Fruit fly (Drosophila melanogaster) whole organism, embryonic: Measurements from ENCODE around the gene Atg12.
A peak's percentile ranks its signal among the peaks of the same experiment; 100 is the strongest.

Experiments used
- CG10565 ChIP-seq: fragments of 200-800 bp; sonication (Bioruptor generic); optimal IDR thresholded peaks from 3 replicates; lab custom pipeline; 2016; ENCODE audit warnings: missing biosample characterization, mild to moderate bottlenecking, missing genetic modification characterization
- CG10959 ChIP-seq: fragments of 200-800 bp; sonication (Bioruptor generic); IDR thresholded peaks from 2 replicates; pipeline ENCODE4 v1.3.6; 2022; ENCODE audit warnings: missing biosample characterization, missing genetic modification characterization
- CG11398 ChIP-seq: fragments of 200-800 bp; sonication (Bioruptor generic); optimal IDR thresholded peaks from 2 replicates; lab custom pipeline; 2016; ENCODE audit warnings: missing biosample characterization, missing genetic modification characterization
- CG12769 ChIP-seq: fragments of 200-800 bp; sonication (Bioruptor generic); optimal IDR thresholded peaks from 2 replicates; lab custom pipeline; 2019; ENCODE audit warnings: missing biosample characterization, mild to moderate bottlenecking, missing genetic modification characterization, moderate library complexity
- CG13123 ChIP-seq: fragments of 200-800 bp; sonication (Bioruptor generic); optimal IDR thresholded peaks from 2 replicates; lab custom pipeline; 2016; ENCODE audit warnings: missing biosample characterization, missing genetic modification characterization
- CG13894 ChIP-seq: fragments of 200-800 bp; sonication (Bioruptor generic); optimal IDR thresholded peaks from 3 replicates; lab custom pipeline; 2018; ENCODE audit warnings: missing biosample characterization, mild to moderate bottlenecking, missing genetic modification characterization, moderate library complexity
- CG15514 ChIP-seq: fragments of 200-800 bp; sonication (Bioruptor generic); optimal IDR thresholded peaks from 3 replicates; lab custom pipeline; 2017; ENCODE audit warnings: missing biosample characterization, missing genetic modification characterization, mild to moderate bottlenecking, moderate library complexity, missing genetic modification reagents
- CG2120 ChIP-seq: fragments of 200-800 bp; sonication (Bioruptor generic); optimal IDR thresholded peaks from 3 replicates; lab custom pipeline; 2016; ENCODE audit warnings: missing biosample characterization, missing genetic modification characterization
- CG3407 ChIP-seq: fragments of 200-800 bp; sonication (Bioruptor generic); optimal IDR thresholded peaks from 2 replicates; lab custom pipeline; 2018; ENCODE audit warnings: missing biosample characterization, mild to moderate bottlenecking, missing genetic modification characterization
- CG3995 ChIP-seq: fragments of 200-800 bp; sonication (Bioruptor generic); optimal IDR thresholded peaks from 3 replicates; lab custom pipeline; 2016; ENCODE audit warnings: missing biosample characterization, missing genetic modification characterization
- CG43689 ChIP-seq: fragments of 200-800 bp; sonication (Bioruptor generic); IDR thresholded peaks from 2 replicates; pipeline ENCODE4 v1.3.6; 2022; ENCODE audit warnings: missing biosample characterization, missing genetic modification characterization
- CG4820 ChIP-seq: fragments of 200-800 bp; sonication (Bioruptor generic); optimal IDR thresholded peaks from 3 replicates; lab custom pipeline; 2016; ENCODE audit warnings: missing biosample characterization, missing genetic modification characterization
- CG6683 ChIP-seq: fragments of 200-800 bp; sonication (Bioruptor generic); optimal IDR thresholded peaks from 2 replicates; lab custom pipeline; 2017; ENCODE audit warnings: missing biosample characterization, mild to moderate bottlenecking, missing genetic modification characterization, missing genetic modification reagents
- CG7928 ChIP-seq: fragments of 200-800 bp; sonication (Bioruptor generic); optimal IDR thresholded peaks from 2 replicates; lab custom pipeline; 2017; ENCODE audit warnings: missing biosample characterization, mild to moderate bottlenecking, missing genetic modification characterization
- CG8089 ChIP-seq: fragments of 200-800 bp; sonication (Bioruptor generic); optimal IDR thresholded peaks from 3 replicates; lab custom pipeline; 2016; ENCODE audit warnings: missing biosample characterization, missing genetic modification characterization
- CG9797 ChIP-seq: fragments of 200-800 bp; sonication (Bioruptor generic); optimal IDR thresholded peaks from 3 replicates; lab custom pipeline; 2018; ENCODE audit warnings: missing biosample characterization, mild to moderate bottlenecking, missing genetic modification characterization
- D ChIP-seq, 2 experiments: fragments of 200-800 bp in 1 of 2; fragments of >200 bp in 1 of 2; sonication (Bioruptor generic) in 1 of 2; optimal IDR thresholded peaks; 2 replicates in 1 of 2; 3 replicates in 1 of 2; lab custom pipeline; 2017; ENCODE audit warnings: mild to moderate bottlenecking in 1 of 2, missing biosample characterization in 1 of 2, missing genetic modification characterization in 1 of 2, missing genetic modification reagents in 1 of 2
- Dfd ChIP-seq, 2 experiments: fragments of >200 bp; optimal IDR thresholded peaks; 2 replicates each; lab custom pipeline; 2017; ENCODE audit warnings: missing biosample characterization in 2 of 2, missing genetic modification characterization in 2 of 2
- Dip3 ChIP-seq: fragments of 200-800 bp; sonication (Bioruptor generic); optimal IDR thresholded peaks from 3 replicates; lab custom pipeline; 2016; ENCODE audit warnings: missing biosample characterization, missing genetic modification characterization
- Ets65A ChIP-seq: fragments of 200-800 bp; sonication (Bioruptor generic); peaks from one replicate; lab custom pipeline; 2016; ENCODE audit warnings: missing biosample characterization, missing genetic modification characterization
- H2.0 ChIP-seq: fragments of 200-800 bp; sonication (Bioruptor generic); IDR thresholded peaks from 2 replicates; pipeline ENCODE4 v1.3.6; 2022; ENCODE audit warnings: missing biosample characterization, missing genetic modification characterization
- Hr39 ChIP-seq: fragments of >200 bp; optimal IDR thresholded peaks from 2 replicates; lab custom pipeline; 2017
- Hr51 ChIP-seq, 2 experiments: fragments of 200-800 bp; sonication (Bioruptor generic); optimal IDR thresholded peaks; 2 replicates in 1 of 2; 3 replicates in 1 of 2; lab custom pipeline; 2016 to 2018; ENCODE audit warnings: missing biosample characterization in 2 of 2, missing genetic modification characterization in 2 of 2, mild to moderate bottlenecking in 1 of 2, moderate library complexity in 1 of 2
- Lhr ChIP-seq: fragments of 200-800 bp; sonication (Bioruptor generic); optimal IDR thresholded peaks from 3 replicates; lab custom pipeline; 2017; ENCODE audit warnings: mild to moderate bottlenecking, missing biosample characterization, missing genetic modification reagents, missing genetic modification characterization
- Lpt ChIP-seq: fragments of >200 bp; optimal IDR thresholded peaks from 2 replicates; lab custom pipeline; 2018; ENCODE audit warnings: missing biosample characterization, missing genetic modification characterization
- Med ChIP-seq: fragments of 200-800 bp; sonication (Bioruptor generic); peaks from one replicate; lab custom pipeline; 2016; ENCODE audit warnings: missing biosample characterization, missing genetic modification characterization, mild to moderate bottlenecking, inconsistent platforms, moderate library complexity
- NC2β ChIP-seq: fragments of 200-800 bp; sonication (Bioruptor generic); optimal IDR thresholded peaks from 2 replicates; lab custom pipeline; 2016; ENCODE audit warnings: missing biosample characterization, missing genetic modification characterization
- Rfx ChIP-seq: fragments of 200-800 bp; sonication (Bioruptor generic); IDR thresholded peaks from 2 replicates; pipeline ENCODE4 v1.3.6; 2022; ENCODE audit warnings: missing biosample characterization, missing genetic modification characterization
- Xbp1 ChIP-seq: fragments of 200-800 bp; sonication (Bioruptor generic); optimal IDR thresholded peaks from 3 replicates; lab custom pipeline; 2016; ENCODE audit warnings: missing biosample characterization, mild to moderate bottlenecking, missing genetic modification characterization
- ab ChIP-seq: fragments of 200-800 bp; sonication (Bioruptor generic); optimal IDR thresholded peaks from 2 replicates; lab custom pipeline; 2016; ENCODE audit warnings: missing biosample characterization, missing genetic modification characterization
- abd-A ChIP-seq: fragments of 200-800 bp; sonication (Bioruptor generic); optimal IDR thresholded peaks from 3 replicates; lab custom pipeline; 2019; ENCODE audit warnings: missing biosample characterization, mild to moderate bottlenecking, missing genetic modification characterization, moderate library complexity
- bsh ChIP-seq, 2 experiments: fragments of 200-800 bp; sonication (Bioruptor generic); optimal IDR thresholded peaks; 2 replicates each; lab custom pipeline; 2017 to 2018; ENCODE audit warnings: mild to moderate bottlenecking in 2 of 2, missing biosample characterization in 2 of 2, missing genetic modification characterization in 2 of 2, moderate library complexity in 1 of 2
- chinmo ChIP-seq: fragments of 200-800 bp; sonication (Bioruptor generic); IDR thresholded peaks from 4 replicates; pipeline ENCODE4 v1.3.6; 2022; ENCODE audit warnings: missing biosample characterization, missing genetic modification characterization; ENCODE audit not compliant: partially characterized antibody
- crol ChIP-seq: fragments of 200-800 bp; sonication (Bioruptor generic); IDR thresholded peaks from 2 replicates; pipeline ENCODE4 v1.3.6; 2022; ENCODE audit warnings: missing biosample characterization, missing genetic modification characterization
- cwo ChIP-seq: fragments of 200-800 bp; sonication (Bioruptor generic); optimal IDR thresholded peaks from 3 replicates; lab custom pipeline; 2017; ENCODE audit warnings: missing biosample characterization, missing genetic modification characterization, mild to moderate bottlenecking, moderate library complexity, missing genetic modification reagents
- dimm ChIP-seq: fragments of 200-800 bp; sonication (Bioruptor generic); IDR thresholded peaks from 2 replicates; pipeline ENCODE4 v1.3.6; 2022; ENCODE audit warnings: missing biosample characterization, missing genetic modification characterization
- eyg ChIP-seq: fragments of 200-800 bp; sonication (Bioruptor generic); optimal IDR thresholded peaks from 3 replicates; lab custom pipeline; 2016; ENCODE audit warnings: missing biosample characterization, missing genetic modification characterization
- jigr1 ChIP-seq: fragments of 200-800 bp; sonication (Bioruptor generic); IDR thresholded peaks from 3 replicates; pipeline ENCODE4 v1.3.6; 2022; ENCODE audit warnings: missing biosample characterization, missing genetic modification characterization
- kni ChIP-seq: fragments of 200-800 bp; sonication (Bioruptor generic); optimal IDR thresholded peaks from 3 replicates; lab custom pipeline; 2017; ENCODE audit warnings: mild to moderate bottlenecking, missing biosample characterization, missing genetic modification reagents, missing genetic modification characterization
- nom ChIP-seq: fragments of 200-800 bp; sonication (Bioruptor generic); optimal IDR thresholded peaks from 2 replicates; lab custom pipeline; 2017; ENCODE audit warnings: missing biosample characterization, missing genetic modification characterization, mild to moderate bottlenecking, moderate library complexity, missing genetic modification reagents
- odd ChIP-seq: fragments of 200-800 bp; sonication (Bioruptor generic); optimal IDR thresholded peaks from 2 replicates; lab custom pipeline; 2017; ENCODE audit warnings: missing biosample characterization, mild to moderate bottlenecking, missing genetic modification characterization
- onecut ChIP-seq: fragments of 200-800 bp; sonication (Bioruptor generic); IDR thresholded peaks from 2 replicates; pipeline ENCODE4 v1.3.6; 2022; ENCODE audit warnings: missing biosample characterization, missing genetic modification characterization
- peb ChIP-seq: fragments of 200-800 bp; sonication (Bioruptor generic); IDR thresholded peaks from 2 replicates; pipeline ENCODE4 v1.3.6; 2022; ENCODE audit warnings: missing biosample characterization, missing genetic modification characterization
- pho ChIP-seq: fragments of 200-800 bp; sonication (Bioruptor generic); optimal IDR thresholded peaks from 2 replicates; lab custom pipeline; 2016; ENCODE audit warnings: missing biosample characterization, missing genetic modification characterization
- phol ChIP-seq: fragments of 200-800 bp; sonication (Bioruptor generic); optimal IDR thresholded peaks from 3 replicates; lab custom pipeline; 2018; ENCODE audit warnings: missing biosample characterization, mild to moderate bottlenecking, missing genetic modification characterization, moderate library complexity
- prd ChIP-seq, 3 experiments: fragments of >200 bp in 2 of 3; fragments of 200-800 bp in 1 of 3; sonication (Bioruptor generic) in 1 of 3; optimal IDR thresholded peaks in 2 of 3; IDR thresholded peaks in 1 of 3; 2 replicates in 2 of 3; 3 replicates in 1 of 3; pipeline versions ENCODE4 v1.3.6 to Lab custom; 2017 to 2022; ENCODE audit warnings: missing biosample characterization in 1 of 3, missing genetic modification characterization in 1 of 3

Atg12 gene

DNA sequence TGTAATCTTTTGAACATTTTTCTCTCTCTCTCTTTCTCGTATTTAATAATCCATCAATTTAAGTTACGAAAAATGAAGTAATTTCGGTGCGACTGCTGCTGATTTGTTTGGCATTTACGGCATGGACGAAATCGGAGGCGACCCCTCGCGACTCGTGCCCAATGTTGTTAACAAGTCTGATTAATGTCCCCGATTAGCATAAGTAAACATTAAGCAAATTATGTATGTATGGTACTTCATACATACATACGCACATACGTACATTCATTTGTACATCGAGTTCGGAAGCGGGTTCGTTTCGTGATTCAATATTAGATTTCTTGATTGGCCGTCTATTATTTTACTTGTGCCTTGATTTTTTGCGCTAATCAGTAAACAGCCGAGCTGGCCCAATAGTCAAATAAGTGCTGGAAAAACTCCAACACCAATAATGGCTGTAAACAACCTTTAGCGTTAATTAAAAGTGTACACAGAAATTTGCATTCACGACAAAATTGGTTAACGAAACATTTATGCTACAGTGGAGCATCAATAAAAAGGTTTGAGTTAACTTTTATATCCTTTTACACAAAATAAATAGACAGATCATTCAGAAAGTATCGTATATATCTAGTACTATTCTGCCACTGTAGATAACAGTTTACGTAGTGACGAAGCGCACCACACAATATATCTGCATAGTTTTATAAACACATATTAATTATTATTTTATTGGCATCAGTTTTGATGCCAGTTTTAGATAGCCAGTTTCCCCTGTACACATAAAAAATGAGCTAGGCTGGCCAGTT, 45.7 kb upstream of the Atg12 start (continued):
- TF ChIP-seq nom: no peak
- TF ChIP-seq Xbp1 (GFP tag; lab: Kevin White, UChicago): peak; percentile 66
- no peak for TF ChIP-seq Lhr (GFP tag; lab: Kevin White, UChicago)
- TF ChIP-seq CG3407 (GFP tag; lab: Kevin White, UChicago): peak; percentile 1
- TF ChIP-seq phol (tag; lab: Kevin White, UChicago): peak; percentile 53
- peak; percentile 15 for TF ChIP-seq CG11398 (GFP tag; lab: Kevin White, UChicago)
- peak; percentile 15 for TF ChIP-seq eyg (GFP tag; lab: Kevin White, UChicago)
- TF ChIP-seq Hr51 (GFP tag; optimal IDR thresholded peaks at IDR 0.05; lab: Kevin White, UChicago): peak in 1 of 2 experiments; percentile 83
- TF ChIP-seq bsh (GFP tag; optimal IDR thresholded peaks at IDR 0.05; lab: Kevin White, UChicago): no peak
- peak; percentile 8 for TF ChIP-seq ab (GFP tag; lab: Kevin White, UChicago)
- no peak for TF ChIP-seq CG9797 (GFP tag; lab: Kevin White, UChicago)
- TF ChIP-seq dimm (GFP tag; lab: Robert Waterston, UW): no peak; the same call in 1 of the 2 replicates
- peak; percentile 44; the same call in 1 of the 2 replicates for TF ChIP-seq H2.0
- TF ChIP-seq Dip3 (GFP tag; lab: Kevin White, UChicago): peak; percentile 54
- no peak; the same call in 1 of the 2 replicates for TF ChIP-seq peb (GFP tag; lab: Robert Waterston, UW)
- TF ChIP-seq CG6683 (GFP tag; lab: Kevin White, UChicago): peak; percentile 18
- TF ChIP-seq CG4820 (GFP tag; lab: Kevin White, UChicago): peak; percentile 2
- no peak for TF ChIP-seq Dfd (GFP tag; optimal IDR thresholded peaks at IDR 0.05; lab: Kevin White, UChicago)
- TF ChIP-seq onecut (GFP tag; lab: Robert Waterston, UW): 0 out of 2 replicates have a peak, but pooled peaks have one; percentile 16
- TF ChIP-seq Lpt (GFP tag; lab: Kevin White, UChicago): no peak
- no peak for TF ChIP-seq CG13123 (GFP tag; lab: Kevin White, UChicago)
- TF ChIP-seq prd (optimal IDR thresholded peaks at IDR 0.05; lab: Kevin White, UChicago): no peak
- TF ChIP-seq prd (GFP tag; IDR thresholded peaks at IDR 0.05; lab: Robert Waterston, UW): peak; percentile 76
- TF ChIP-seq CG8089 (GFP tag; lab: Kevin White, UChicago): no peak
- TF ChIP-seq CG43689 (GFP tag; lab: Robert Waterston, UW): peak; percentile 46; the same call in 1 of the 2 replicates
- TF ChIP-seq, all 482 proteins: peak for 249

DNA sequence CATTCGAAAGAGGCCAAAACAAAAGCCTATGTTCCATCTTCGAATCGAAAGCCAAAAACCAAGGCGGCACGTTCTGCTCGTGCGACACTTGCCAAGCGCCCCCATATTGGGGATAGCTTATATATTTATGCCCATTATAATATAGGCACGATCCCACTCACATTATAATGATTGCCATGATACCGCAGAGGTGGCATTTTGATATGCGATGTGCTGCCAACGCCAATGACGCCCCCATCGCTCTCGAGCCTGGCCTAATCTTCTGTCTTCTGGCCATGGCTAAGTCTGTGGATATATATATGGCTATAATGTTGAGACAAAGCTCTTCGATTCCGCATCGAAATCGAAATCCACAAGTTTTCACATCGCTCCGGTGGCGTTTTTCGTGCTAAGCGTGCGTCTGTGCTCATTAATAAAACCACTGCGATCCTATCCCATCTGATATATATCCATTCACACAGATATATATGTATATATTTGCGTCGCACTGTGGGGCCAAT, 43.9 kb upstream of the Atg12 start:
- TF ChIP-seq CG13894 (tag; lab: Kevin White, UChicago) (peak; percentile 96), CG15514 (GFP tag; lab: Kevin White, UChicago) (no peak), CG12769 (tag; lab: Kevin White, UChicago) (peak; percentile 28), Ets65A (GFP tag; lab: Kevin White, UChicago) (peak; percentile 3), odd (GFP tag; lab: Kevin White, UChicago) (no peak), pho (GFP tag; lab: Kevin White, UChicago) (no peak), jigr1 (GFP tag; lab: Robert Waterston, UW) (no peak), kni (GFP tag; lab: Kevin White, UChicago) (peak; percentile 17), crol (GFP tag; lab: Robert Waterston, UW) (no peak), CG2120 (no peak), CG7928 (GFP tag; lab: Kevin White, UChicago) (no peak), abd-A (tag; lab: Kevin White, UChicago) (peak; percentile 62), cwo (GFP tag; lab: Kevin White, UChicago) (peak; percentile 48), Hr39 (lab: Kevin White, UChicago) (no peak), D (optimal IDR thresholded peaks at IDR 0.05; lab: Kevin White, UChicago) (no peak), D (GFP tag; optimal IDR thresholded peaks at IDR 0.05; lab: Kevin White, UChicago) (no peak), NC2β (no peak), Rfx (GFP tag; lab: Robert Waterston, UW) (no peak), Med (GFP tag; lab: Kevin White, UChicago) (peak; percentile 64), chinmo (0 out of 4 replicates have a peak, but pooled peaks have one; percentile 38), CG10565 (no peak), bsh (GFP tag; optimal IDR thresholded peaks at IDR 0.05; lab: Kevin White, UChicago) (no peak), prd (optimal IDR thresholded peaks at IDR 0.05; lab: Kevin White, UChicago) (no peak), prd (GFP tag; IDR thresholded peaks at IDR 0.05; lab: Robert Waterston, UW) (0 out of 3 replicates have a peak, but pooled peaks have one; percentile 14), CG3995 (no peak), CG10959 (no peak)
